Worm (Caenorhabditis elegans): ENCODE data around the gene C09B9.85.

DNA sequence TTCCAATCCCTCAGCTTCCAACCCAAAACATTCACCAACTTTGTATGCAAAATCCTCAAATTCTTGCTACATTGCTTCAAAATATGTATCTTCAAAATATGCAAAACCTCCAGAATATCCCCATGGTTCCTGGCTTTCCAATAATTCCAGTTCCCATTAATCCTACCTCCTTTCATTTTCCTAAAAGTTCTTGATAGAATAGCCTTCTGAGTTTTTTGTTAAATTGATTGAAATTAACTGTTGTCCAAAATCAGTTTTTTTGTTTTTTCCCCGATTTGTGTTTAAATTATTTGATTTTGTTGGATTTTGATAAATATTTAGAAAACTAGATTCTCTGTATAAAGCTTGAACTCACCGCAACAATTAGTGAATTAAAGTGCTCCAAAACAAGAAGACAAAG lies 20.4 kb downstream of the C09B9.85 start:
- TF ChIP-seq egl-27 (tag; optimal IDR thresholded peaks at IDR 0.05) (no peak), nhr-237 (tag; optimal IDR thresholded peaks at IDR 0.05) (no peak), mdl-1 (tag; optimal IDR thresholded peaks at IDR 0.05) (no peak), elt-3 (tag; optimal IDR thresholded peaks at IDR 0.05) (no peak)
